Worm (Caenorhabditis elegans): ENCODE data around the gene str-160.

DNA sequence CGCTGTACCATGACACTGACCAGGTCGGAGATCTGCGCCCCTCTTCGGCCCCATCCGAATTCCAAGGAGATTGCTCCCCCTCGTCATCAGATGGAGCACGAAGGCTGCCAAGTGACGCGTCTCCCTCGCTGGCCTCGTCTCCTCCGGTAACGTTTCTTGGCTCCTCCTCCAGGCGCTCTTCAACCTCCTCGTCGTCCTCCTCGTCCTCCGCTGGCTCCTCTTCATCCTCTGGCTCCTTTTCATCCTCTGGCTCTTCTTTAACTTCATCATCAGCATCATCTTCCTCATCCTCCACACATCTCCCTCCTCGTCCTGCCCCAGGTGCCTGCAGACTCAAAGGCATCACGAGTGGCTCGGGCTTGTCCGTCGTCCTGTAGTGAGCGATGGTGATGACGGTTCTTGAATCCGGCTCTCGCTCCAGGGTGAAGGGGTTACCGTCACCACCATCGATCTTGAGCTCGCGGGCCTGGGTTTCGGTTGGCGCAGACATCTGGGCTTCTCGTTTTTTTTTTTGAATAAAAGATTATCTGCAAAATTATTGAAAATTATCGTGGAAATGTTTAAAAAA lies 35.4 kb upstream of the str-160 start:
- TF ChIP-seq him-1 (tag; optimal IDR thresholded peaks at IDR 0.05) (no peak), dao-5 (tag; optimal IDR thresholded peaks at IDR 0.05) (no peak)

Data from whole organism, L4/young adult.